Worm (Caenorhabditis elegans) whole organism, early embryonic: ENCODE results near the gene F13E9.5.

Experiments used
- aly-1 ChIP-seq: sonication (generic microtip); optimal IDR thresholded peaks from 2 replicates; lab custom pipeline; 2016; ENCODE audit warnings: missing genetic modification characterization, missing compliant biosample characterization
- ama-1 ChIP-seq: fragments of 150-350 bp; optimal IDR thresholded peaks from 2 replicates; lab custom pipeline; 2014
- ceh-36 ChIP-seq: sonication (generic microtip); optimal IDR thresholded peaks from 2 replicates; lab custom pipeline; 2016; ENCODE audit warnings: missing genetic modification characterization, inconsistent platforms, missing compliant biosample characterization
- ets-7 ChIP-seq: sonication (generic microtip); optimal IDR thresholded peaks from 2 replicates; lab custom pipeline; 2016; ENCODE audit warnings: missing genotype, missing genetic modification characterization, missing compliant biosample characterization
- flt-1 ChIP-seq: fragments of 200-800 bp; sonication (Bioruptor generic); IDR thresholded peaks from 2 replicates; pipeline ENCODE4 v1.3.6; 2022; ENCODE audit warnings: missing genetic modification characterization, missing compliant biosample characterization
- hmbx-1 ChIP-seq: sonication (generic microtip); optimal IDR thresholded peaks from 2 replicates; lab custom pipeline; 2016; ENCODE audit warnings: mild to moderate bottlenecking, missing genetic modification characterization, missing compliant biosample characterization
- hmg-4 ChIP-seq: fragments of 200-800 bp; sonication (Bioruptor generic); optimal IDR thresholded peaks from 2 replicates; lab custom pipeline; 2018; ENCODE audit warnings: mild to moderate bottlenecking, missing genetic modification characterization, missing compliant biosample characterization
- hnd-1 ChIP-seq: sonication (generic microtip); optimal IDR thresholded peaks from 2 replicates; lab custom pipeline; 2016; ENCODE audit warnings: missing genetic modification characterization, missing compliant biosample characterization
- scrt-1 ChIP-seq: fragments of 200-800 bp; sonication (Bioruptor generic); IDR thresholded peaks from 2 replicates; pipeline ENCODE4 v1.3.6; 2022; ENCODE audit warnings: missing genetic modification characterization, missing compliant biosample characterization
- tbx-11 ChIP-seq: fragments of 200-800 bp; sonication (Bioruptor generic); IDR thresholded peaks from 2 replicates; pipeline ENCODE4 v1.3.6; 2022; ENCODE audit warnings: missing genetic modification characterization, missing compliant biosample characterization
- tbx-37 ChIP-seq: fragments of 200-800 bp; sonication (Bioruptor generic); conservative IDR thresholded peaks from 2 replicates; pipeline ENCODE4 v1.3.6; 2022; ENCODE audit warnings: missing genetic modification reagents, missing genetic modification characterization, missing compliant biosample characterization
- tra-4 ChIP-seq: sonication (generic microtip); optimal IDR thresholded peaks from 2 replicates; lab custom pipeline; 2017; ENCODE audit warnings: missing genetic modification characterization, missing compliant biosample characterization

DNA sequence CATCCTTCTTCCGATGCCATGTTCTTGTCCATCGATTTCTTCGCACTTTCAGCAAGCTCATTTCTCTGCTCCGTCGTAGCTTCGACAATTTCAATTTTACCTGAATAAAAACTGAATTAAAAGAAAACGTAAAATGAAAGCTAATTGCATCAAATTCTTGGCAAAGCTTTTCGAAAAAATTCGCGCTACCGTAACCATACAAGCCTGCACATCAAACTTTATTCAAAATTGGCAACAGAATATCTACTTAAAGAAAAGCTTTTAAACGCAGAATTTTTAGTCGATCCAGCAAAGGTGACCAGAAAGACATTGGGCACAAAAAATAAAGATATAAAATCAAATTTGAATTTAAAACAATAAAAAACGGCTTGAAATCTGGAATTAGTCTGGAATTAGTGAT is 41.9 kb downstream of the F13E9.5 start:
- TF ChIP-seq ceh-36 (tag; lab: Kevin White, UChicago) (no peak), ama-1 (lab: Kevin White, UChicago) (no peak), tbx-11 (GFP tag; lab: Robert Waterston, UW) (no peak), tbx-37 (GFP tag; lab: Robert Waterston, UW) (no peak), scrt-1 (no peak), tra-4 (tag; lab: Kevin White, UChicago) (no peak), flt-1 (GFP tag; lab: Robert Waterston, UW) (no peak), hnd-1 (tag; lab: Kevin White, UChicago) (no peak), aly-1 (no peak), hmbx-1 (no peak), hmg-4 (GFP tag; lab: Kevin White, UChicago) (no peak), ets-7 (no peak)
